Fruit fly (Drosophila melanogaster) whole organism, adult: ENCODE data around the gene CG17027.
A peak's percentile ranks its signal among the peaks of the same experiment; 100 is the strongest.

Experiments
- CG11617 ChIP-seq: fragments of 200-800 bp; sonication (Bioruptor generic); optimal IDR thresholded peaks from 2 replicates; lab custom pipeline; 2017; ENCODE audit warnings: mild to moderate bottlenecking, missing biosample characterization, missing genetic modification reagents, missing genetic modification characterization
- CG12768 ChIP-seq: fragments of 200-800 bp; sonication (Bioruptor generic); optimal IDR thresholded peaks from 2 replicates; lab custom pipeline; 2017; ENCODE audit warnings: missing biosample characterization, missing genetic modification characterization, mild to moderate bottlenecking, moderate library complexity, missing genetic modification reagents
- CG14711 ChIP-seq: fragments of 200-800 bp; sonication (Bioruptor generic); optimal IDR thresholded peaks from 2 replicates; lab custom pipeline; 2018; ENCODE audit warnings: missing biosample characterization, mild to moderate bottlenecking, missing genetic modification characterization, moderate library complexity
- CG1620 ChIP-seq: fragments of 200-800 bp; sonication (Bioruptor generic); optimal IDR thresholded peaks from 2 replicates; lab custom pipeline; 2016; ENCODE audit warnings: missing biosample characterization, missing genetic modification characterization
- CG33017 ChIP-seq: fragments of 200-800 bp; sonication (Bioruptor generic); optimal IDR thresholded peaks from 2 replicates; lab custom pipeline; 2018; ENCODE audit warnings: missing biosample characterization, mild to moderate bottlenecking, missing genetic modification characterization, moderate library complexity
- CG5204 ChIP-seq: fragments of 200-800 bp; sonication (Bioruptor generic); optimal IDR thresholded peaks from 2 replicates; lab custom pipeline; 2016; ENCODE audit warnings: missing biosample characterization, missing genetic modification characterization
- CG7045 ChIP-seq: fragments of 200-800 bp; sonication (Bioruptor generic); optimal IDR thresholded peaks from 2 replicates; lab custom pipeline; 2017; ENCODE audit warnings: missing biosample characterization, mild to moderate bottlenecking, missing genetic modification characterization
- CG7101 ChIP-seq: fragments of 200-800 bp; sonication (Bioruptor generic); optimal IDR thresholded peaks from 2 replicates; lab custom pipeline; 2018; ENCODE audit warnings: missing biosample characterization, mild to moderate bottlenecking, missing genetic modification characterization, moderate library complexity
- Clk ChIP-seq: fragments of 200-800 bp; sonication (Bioruptor generic); optimal IDR thresholded peaks from 2 replicates; lab custom pipeline; 2017; ENCODE audit warnings: missing biosample characterization, missing genetic modification characterization
- Crg-1 ChIP-seq: fragments of 200-800 bp; sonication (Bioruptor generic); optimal IDR thresholded peaks from 2 replicates; lab custom pipeline; 2016; ENCODE audit warnings: missing biosample characterization, missing genetic modification characterization
- Hr96 ChIP-seq: fragments of 200-800 bp; sonication (Bioruptor generic); optimal IDR thresholded peaks from 2 replicates; lab custom pipeline; 2016; ENCODE audit warnings: missing biosample characterization, missing genetic modification characterization
- Mnt ChIP-seq: fragments of 200-800 bp; sonication (Bioruptor generic); optimal IDR thresholded peaks from 2 replicates; lab custom pipeline; 2016; ENCODE audit warnings: missing biosample characterization, mild to moderate bottlenecking, missing genetic modification characterization
- bab1 ChIP-seq: fragments of 200-800 bp; sonication (Bioruptor generic); optimal IDR thresholded peaks from 3 replicates; lab custom pipeline; 2019; ENCODE audit warnings: missing biosample characterization, mild to moderate bottlenecking, missing genetic modification characterization, moderate library complexity
- cic ChIP-seq: fragments of 200-800 bp; sonication (Bioruptor generic); optimal IDR thresholded peaks from 2 replicates; lab custom pipeline; 2017; ENCODE audit warnings: missing biosample characterization, mild to moderate bottlenecking, missing genetic modification characterization, moderate library complexity
- cnc ChIP-seq, 2 experiments: fragments of >200 bp; optimal IDR thresholded peaks; 2 replicates each; lab custom pipeline; 2017
- kay ChIP-seq: fragments of 200-800 bp; sonication (Bioruptor generic); peaks from one replicate; lab custom pipeline; 2016; ENCODE audit warnings: missing biosample characterization, missing genetic modification characterization, borderline replicate concordance
- ovo ChIP-seq: fragments of 200-800 bp; sonication (Bioruptor generic); optimal IDR thresholded peaks from 2 replicates; lab custom pipeline; 2016; ENCODE audit warnings: missing biosample characterization, missing genetic modification characterization
- pad ChIP-seq: fragments of 200-800 bp; sonication (Bioruptor generic); optimal IDR thresholded peaks from 3 replicates; lab custom pipeline; 2017; ENCODE audit warnings: missing biosample characterization, missing genetic modification characterization, mild to moderate bottlenecking, moderate library complexity, missing genetic modification reagents
- tj ChIP-seq: fragments of 200-800 bp; sonication (Bioruptor generic); optimal IDR thresholded peaks from 3 replicates; lab custom pipeline; 2017; ENCODE audit warnings: missing biosample characterization, mild to moderate bottlenecking, missing genetic modification characterization, moderate library complexity
- toe ChIP-seq: fragments of 200-800 bp; sonication (Bioruptor generic); optimal IDR thresholded peaks from 2 replicates; lab custom pipeline; 2016; ENCODE audit warnings: missing biosample characterization, missing genetic modification characterization

Gene CG17027

DNA sequence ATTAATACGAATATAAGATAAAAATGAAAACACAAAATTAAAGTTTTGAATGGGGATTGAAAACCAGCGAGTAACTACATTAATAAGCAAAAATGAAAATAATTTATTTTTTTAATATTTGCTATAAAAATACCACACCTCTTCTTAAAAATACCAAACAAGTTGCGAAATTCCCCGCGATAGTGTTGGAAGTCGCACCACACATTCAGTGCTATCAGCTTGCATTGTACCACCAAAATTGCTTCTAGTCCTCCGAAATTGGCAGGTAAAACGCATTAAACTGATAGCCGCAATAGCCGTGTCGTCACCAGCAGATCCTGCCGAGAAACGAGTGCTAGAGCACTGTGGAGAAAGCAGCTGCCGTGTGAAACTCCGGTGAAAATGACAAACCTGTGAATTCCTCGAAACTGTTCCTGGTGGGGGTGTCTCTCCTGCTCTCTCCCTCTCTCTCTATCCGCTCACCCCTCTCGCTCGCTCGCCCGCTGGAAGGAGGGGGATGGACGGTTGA lies 8.2 kb downstream of the CG17027 start, which contains the start of gene Hip14:
Hip14 (plus strand) TSS at position 198 of the 508 bp plus-strand sequence.
- no peak for TF ChIP-seq toe (GFP tag; lab: Kevin White, UChicago)
- TF ChIP-seq CG12768 (GFP tag; lab: Kevin White, UChicago) = peak; percentile 65
- TF ChIP-seq ovo (GFP tag; lab: Kevin White, UChicago) = no peak
- peak; percentile 24 for TF ChIP-seq CG14711
- no peak for TF ChIP-seq Clk
- TF ChIP-seq Mnt = no peak
- peak; percentile 12 for TF ChIP-seq CG7045 (GFP tag; lab: Kevin White, UChicago)
- no peak for TF ChIP-seq Hr96
- TF ChIP-seq CG11617 (GFP tag; lab: Kevin White, UChicago) = peak; percentile 51
- peak; percentile 58 for TF ChIP-seq CG7101 (tag; lab: Kevin White, UChicago)
- peak; percentile 16 for TF ChIP-seq cic
- TF ChIP-seq Crg-1 (GFP tag; lab: Kevin White, UChicago) = peak; percentile 10
- peak; percentile 16 for TF ChIP-seq CG33017 (tag; lab: Kevin White, UChicago)
- peak; percentile 95 for TF ChIP-seq pad (GFP tag; lab: Kevin White, UChicago)
- no peak for TF ChIP-seq kay (GFP tag; lab: Kevin White, UChicago)
- TF ChIP-seq bab1 = peak; percentile 11
- TF ChIP-seq tj = no peak
- no peak for TF ChIP-seq cnc (optimal IDR thresholded peaks at IDR 0.05; lab: Kevin White, UChicago)
- peak; percentile 25 for TF ChIP-seq CG1620 (GFP tag; lab: Kevin White, UChicago)
- TF ChIP-seq CG5204 = no peak

DNA sequence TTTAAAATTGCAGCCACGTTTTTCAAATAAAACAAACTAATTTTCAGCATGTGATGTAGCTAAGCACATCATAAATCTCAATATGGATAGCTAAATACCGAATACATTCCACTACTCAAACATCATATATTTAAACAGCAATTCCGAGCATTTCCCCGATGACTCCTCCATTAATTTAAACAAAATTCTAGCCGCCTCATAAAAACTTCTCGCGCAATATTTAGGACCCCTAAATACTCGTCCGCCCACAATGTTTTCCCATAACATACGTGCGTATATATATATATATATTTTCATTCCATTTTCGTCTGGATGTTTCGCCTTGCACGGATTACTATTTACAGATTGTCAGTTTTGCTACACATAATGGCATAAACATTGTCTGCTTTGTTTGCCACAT lies 16.1 kb downstream of the CG17027 start:
- TF ChIP-seq CG7045 (GFP tag; lab: Kevin White, UChicago) (no peak), kay (GFP tag; lab: Kevin White, UChicago) (no peak), cnc (optimal IDR thresholded peaks at IDR 0.05; lab: Kevin White, UChicago) (no peak), CG14711 (no peak)

dm6 chr3L:15998217-15998616 lies 18.3 kb downstream of the CG17027 start:
- TF ChIP-seq CG14711 = no peak
- no peak for TF ChIP-seq ovo (GFP tag; lab: Kevin White, UChicago)
- TF ChIP-seq CG5204 = no peak
- TF ChIP-seq CG7045 (GFP tag; lab: Kevin White, UChicago) = no peak
- TF ChIP-seq Mnt = no peak
- TF ChIP-seq cnc (optimal IDR thresholded peaks at IDR 0.05; lab: Kevin White, UChicago) = no peak
- TF ChIP-seq bab1 = no peak
- no peak for TF ChIP-seq Hr96
- no peak for TF ChIP-seq cic
- no peak for TF ChIP-seq kay (GFP tag; lab: Kevin White, UChicago)
- no peak for TF ChIP-seq Crg-1 (GFP tag; lab: Kevin White, UChicago)
- TF ChIP-seq CG11617 (GFP tag; lab: Kevin White, UChicago) = no peak
- TF ChIP-seq Clk = no peak
- no peak for TF ChIP-seq CG12768 (GFP tag; lab: Kevin White, UChicago)
- TF ChIP-seq pad (GFP tag; lab: Kevin White, UChicago) = no peak

dm6 chr3L:15999358-16000005 lies 19.6 kb downstream of the CG17027 start:
- no peak for TF ChIP-seq ovo (GFP tag; lab: Kevin White, UChicago)

DNA sequence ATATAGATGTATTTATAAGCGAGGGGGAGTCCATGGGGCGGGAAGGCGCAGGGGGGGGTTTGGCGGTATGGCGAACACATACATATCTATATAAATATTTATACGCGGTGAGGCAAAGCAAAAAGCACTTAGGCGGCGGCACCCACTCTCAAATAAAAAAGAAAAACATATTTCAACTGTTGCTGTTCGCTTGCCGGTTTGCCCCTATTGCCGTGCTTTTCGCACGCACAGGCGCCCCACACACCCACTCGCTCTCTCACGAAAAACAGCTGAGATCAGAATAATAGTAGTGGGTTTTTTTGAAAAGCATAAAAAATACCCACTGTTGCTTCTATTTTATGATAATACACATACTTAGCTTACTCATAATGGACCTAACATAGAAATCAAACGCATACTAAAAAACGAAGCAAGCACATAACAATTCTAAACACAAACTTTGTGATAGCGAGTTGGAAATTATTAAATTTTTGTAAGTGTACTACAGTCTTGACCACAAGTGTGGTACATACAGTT lies 21.3 kb downstream of the CG17027 start:
- peak; percentile 57 for TF ChIP-seq Mnt
- peak; percentile 91 for TF ChIP-seq CG12768 (GFP tag; lab: Kevin White, UChicago)
- peak; percentile 45 for TF ChIP-seq bab1
- peak; percentile 57 for TF ChIP-seq Clk
- peak; percentile 75 for TF ChIP-seq ovo (GFP tag; lab: Kevin White, UChicago)
- no peak for TF ChIP-seq cnc (optimal IDR thresholded peaks at IDR 0.05; lab: Kevin White, UChicago)
- peak; percentile 79 for TF ChIP-seq CG14711
- peak; percentile 89 for TF ChIP-seq toe (GFP tag; lab: Kevin White, UChicago)
- TF ChIP-seq Hr96 = peak; percentile 90
- TF ChIP-seq tj = peak; percentile 50
- TF ChIP-seq CG5204 = peak; percentile 94
- TF ChIP-seq pad (GFP tag; lab: Kevin White, UChicago) = peak; percentile 59
- TF ChIP-seq CG7101 (tag; lab: Kevin White, UChicago) = peak; percentile 89
- peak; percentile 80 for TF ChIP-seq CG11617 (GFP tag; lab: Kevin White, UChicago)
- no peak for TF ChIP-seq kay (GFP tag; lab: Kevin White, UChicago)
- TF ChIP-seq Crg-1 (GFP tag; lab: Kevin White, UChicago) = peak; percentile 57
- peak; percentile 86 for TF ChIP-seq CG7045 (GFP tag; lab: Kevin White, UChicago)
- peak; percentile 47 for TF ChIP-seq CG1620 (GFP tag; lab: Kevin White, UChicago)
- TF ChIP-seq cic = peak; percentile 77
- TF ChIP-seq CG33017 (tag; lab: Kevin White, UChicago) = peak; percentile 93

- TF ChIP-seq Crg-1 (GFP tag; lab: Kevin White, UChicago) (no peak), ovo (GFP tag; lab: Kevin White, UChicago) (peak; percentile 41), CG33017 (tag; lab: Kevin White, UChicago) (peak; percentile 79), CG7101 (tag; lab: Kevin White, UChicago) (peak; percentile 50), kay (GFP tag; lab: Kevin White, UChicago) (peak; percentile 94), Mnt (no peak), CG7045 (GFP tag; lab: Kevin White, UChicago) (no peak), CG5204 (no peak), Hr96 (peak; percentile 20), CG11617 (GFP tag; lab: Kevin White, UChicago) (peak; percentile 60), Clk (no peak), cic (peak; percentile 55), CG12768 (GFP tag; lab: Kevin White, UChicago) (peak; percentile 40)
Measured at dm6 chr3L:16002116-16002716, 22.3 kb downstream of the CG17027 start.
